Fruit fly (Drosophila melanogaster): Measurements from ENCODE around the gene Pld3.

dm6 chr2L:21206193-21206592 lies 47.5 kb downstream of the Pld3 start, which contains the start of gene clumsy:
- TF ChIP-seq CG8478 (optimal IDR thresholded peaks at IDR 0.05) (no peak), Dll (optimal IDR thresholded peaks at IDR 0.05) (no peak), usp (GFP tag; optimal IDR thresholded peaks at IDR 0.05) (no peak), psq (optimal IDR thresholded peaks at IDR 0.05) (no peak)
